Fruit fly (Drosophila melanogaster) whole organism, embryonic: Measurements from ENCODE around the gene nerfin-2.
A peak's percentile ranks its signal among the peaks of the same experiment; 100 is the strongest.

Source experiments
- Awh ChIP-seq: fragments of 200-800 bp; sonication (Bioruptor generic); IDR thresholded peaks from 2 replicates; pipeline ENCODE4, ENCODE4 v1.3.6; 2022; ENCODE audit warnings: missing biosample characterization, missing genetic modification characterization
- CG10321 ChIP-seq: fragments of 200-800 bp; sonication (Bioruptor generic); IDR thresholded peaks from 2 replicates; pipeline ENCODE4 v1.3.6; 2022; ENCODE audit warnings: missing biosample characterization, missing genetic modification characterization
- CG11093 ChIP-seq: fragments of 200-800 bp; sonication (Bioruptor generic); IDR thresholded peaks from 3 replicates; pipeline ENCODE4 v1.3.6; 2022; ENCODE audit warnings: missing biosample characterization, missing genetic modification characterization
- CG11504 ChIP-seq: fragments of 200-800 bp; sonication (Bioruptor generic); optimal IDR thresholded peaks from 3 replicates; lab custom pipeline; 2019; ENCODE audit warnings: missing biosample characterization, mild to moderate bottlenecking, missing genetic modification characterization, moderate library complexity
- CG13775 ChIP-seq: fragments of 200-800 bp; sonication (Bioruptor generic); optimal IDR thresholded peaks from 3 replicates; lab custom pipeline; 2017; ENCODE audit warnings: missing biosample characterization, mild to moderate bottlenecking, missing genetic modification characterization
- CG14441 ChIP-seq: fragments of 200-800 bp; sonication (Bioruptor generic); IDR thresholded peaks from 2 replicates; pipeline ENCODE4 v1.3.6; 2022; ENCODE audit warnings: missing biosample characterization, missing genetic modification characterization
- CG17328 ChIP-seq: fragments of 200-800 bp; sonication (Bioruptor generic); IDR thresholded peaks from 2 replicates; pipeline ENCODE4 v1.3.6; 2022; ENCODE audit warnings: missing biosample characterization, missing genetic modification characterization
- CG17359 ChIP-seq: fragments of 200-800 bp; sonication (Bioruptor generic); optimal IDR thresholded peaks from 3 replicates; lab custom pipeline; 2018; ENCODE audit warnings: missing biosample characterization, mild to moderate bottlenecking, missing genetic modification characterization, moderate library complexity
- CG17612 ChIP-seq: fragments of 200-800 bp; sonication (Bioruptor generic); IDR thresholded peaks from 2 replicates; pipeline ENCODE4 v1.3.6; 2022; ENCODE audit warnings: missing biosample characterization, missing genetic modification characterization
- CG2120 ChIP-seq: fragments of 200-800 bp; sonication (Bioruptor generic); optimal IDR thresholded peaks from 3 replicates; lab custom pipeline; 2016; ENCODE audit warnings: missing biosample characterization, missing genetic modification characterization
- CG31388 ChIP-seq: fragments of 200-800 bp; sonication (Bioruptor generic); optimal IDR thresholded peaks from 2 replicates; lab custom pipeline; 2016; ENCODE audit warnings: missing biosample characterization, missing genetic modification characterization
- CG32532 ChIP-seq: fragments of 200-800 bp; sonication (Bioruptor generic); IDR thresholded peaks from 2 replicates; pipeline ENCODE4 v1.3.6; 2022; ENCODE audit warnings: missing biosample characterization, missing genetic modification characterization
- CG34422 ChIP-seq: fragments of 200-800 bp; sonication (Bioruptor generic); IDR thresholded peaks from 3 replicates; pipeline ENCODE4 v1.3.6; 2022; ENCODE audit warnings: missing biosample characterization, missing genetic modification characterization
- CG6175 ChIP-seq: fragments of 200-800 bp; sonication (Bioruptor generic); IDR thresholded peaks from 3 replicates; pipeline ENCODE4 v1.3.6; 2022; ENCODE audit warnings: missing biosample characterization, missing genetic modification characterization
- CG6654 ChIP-seq: fragments of 200-800 bp; sonication (Bioruptor generic); optimal IDR thresholded peaks from 2 replicates; lab custom pipeline; 2017; ENCODE audit warnings: missing biosample characterization, mild to moderate bottlenecking, missing genetic modification characterization
- CG6813 ChIP-seq: fragments of 200-800 bp; sonication (Bioruptor generic); optimal IDR thresholded peaks from 2 replicates; lab custom pipeline; 2017; ENCODE audit warnings: missing biosample characterization, missing genetic modification characterization, mild to moderate bottlenecking, moderate library complexity, missing genetic modification reagents
- CG7372 ChIP-seq: fragments of 200-800 bp; sonication (Bioruptor generic); IDR thresholded peaks from 2 replicates; pipeline ENCODE4 v1.3.6; 2022; ENCODE audit warnings: missing biosample characterization, missing genetic modification characterization
- CG8089 ChIP-seq: fragments of 200-800 bp; sonication (Bioruptor generic); optimal IDR thresholded peaks from 3 replicates; lab custom pipeline; 2016; ENCODE audit warnings: missing biosample characterization, missing genetic modification characterization
- CG9727 ChIP-seq: fragments of 200-800 bp; sonication (Bioruptor generic); optimal IDR thresholded peaks from 3 replicates; lab custom pipeline; 2017; ENCODE audit warnings: missing biosample characterization, mild to moderate bottlenecking, missing genetic modification characterization
- D19B ChIP-seq: fragments of 200-800 bp; sonication (Bioruptor generic); optimal IDR thresholded peaks from 2 replicates; lab custom pipeline; 2017; ENCODE audit warnings: missing biosample characterization, mild to moderate bottlenecking, missing genetic modification characterization
- Dad ChIP-seq: fragments of 200-800 bp; sonication (Bioruptor generic); optimal IDR thresholded peaks from 3 replicates; lab custom pipeline; 2016; ENCODE audit warnings: missing biosample characterization, missing genetic modification characterization
- GATAe ChIP-seq: fragments of 200-800 bp; sonication (Bioruptor generic); conservative IDR thresholded peaks from 2 replicates; pipeline ENCODE4 v1.3.6; 2022; ENCODE audit warnings: missing biosample characterization, missing genetic modification characterization
- Gsc ChIP-seq: fragments of 200-800 bp; sonication (Bioruptor generic); IDR thresholded peaks from 2 replicates; pipeline ENCODE4 v1.3.6; 2022; ENCODE audit warnings: missing biosample characterization, missing genetic modification characterization
- HLH4C ChIP-seq: fragments of 200-800 bp; sonication (Bioruptor generic); IDR thresholded peaks from 3 replicates; pipeline ENCODE4 v1.3.6; 2022; ENCODE audit warnings: missing biosample characterization, missing genetic modification characterization; ENCODE audit not compliant: partially characterized antibody
- Hr51 ChIP-seq, 2 experiments: fragments of 200-800 bp; sonication (Bioruptor generic); optimal IDR thresholded peaks; 2 replicates in 1 of 2; 3 replicates in 1 of 2; lab custom pipeline; 2016 to 2018; ENCODE audit warnings: missing biosample characterization in 2 of 2, missing genetic modification characterization in 2 of 2, mild to moderate bottlenecking in 1 of 2, moderate library complexity in 1 of 2
- Hr78 ChIP-seq, 2 experiments: fragments of 200-800 bp in 1 of 2; fragments of >200 bp in 1 of 2; sonication (Bioruptor generic) in 1 of 2; optimal IDR thresholded peaks; 2 replicates each; lab custom pipeline; 2017 to 2019; ENCODE audit warnings: missing biosample characterization in 2 of 2, missing genetic modification characterization in 2 of 2, mild to moderate bottlenecking in 1 of 2, moderate library complexity in 1 of 2
- Max ChIP-seq: fragments of 200-800 bp; sonication (Bioruptor generic); optimal IDR thresholded peaks from 2 replicates; lab custom pipeline; 2016; ENCODE audit warnings: missing biosample characterization, mild to moderate bottlenecking, missing genetic modification characterization
- NC2α ChIP-seq: fragments of 200-800 bp; sonication (Bioruptor generic); optimal IDR thresholded peaks from 2 replicates; lab custom pipeline; 2016; ENCODE audit warnings: missing biosample characterization, missing genetic modification characterization
- Optix ChIP-seq: fragments of 200-800 bp; sonication (Bioruptor generic); IDR thresholded peaks from 3 replicates; pipeline ENCODE4 v1.3.6; 2022; ENCODE audit warnings: missing biosample characterization, missing genetic modification characterization
- Pdp1 ChIP-seq, 2 experiments: fragments of 200-800 bp; sonication (Bioruptor generic); optimal IDR thresholded peaks; 3 replicates each; lab custom pipeline; 2016; ENCODE audit warnings: missing biosample characterization in 2 of 2, missing genetic modification characterization in 2 of 2, mild to moderate bottlenecking in 1 of 2, moderate library complexity in 1 of 2
- Poxn ChIP-seq: fragments of 200-800 bp; sonication (Bioruptor generic); IDR thresholded peaks from 2 replicates; pipeline ENCODE4 v1.3.6; 2022; ENCODE audit warnings: missing biosample characterization, missing genetic modification characterization
- TFAM ChIP-seq: fragments of 200-800 bp; sonication (Bioruptor generic); optimal IDR thresholded peaks from 2 replicates; lab custom pipeline; 2017; ENCODE audit warnings: missing biosample characterization, missing genetic modification characterization, inconsistent platforms
- Trl ChIP-seq, 3 experiments: fragments of >200 bp in 2 of 3; fragments of 200-800 bp in 1 of 3; sonication (Bioruptor generic) in 1 of 3; optimal IDR thresholded peaks; 2 replicates in 1 of 3; 3 replicates in 2 of 3; lab custom pipeline; 2016 to 2017; ENCODE audit warnings: missing biosample characterization in 1 of 3, missing genetic modification characterization in 1 of 3
- bcd ChIP-seq: fragments of 200-800 bp; sonication (Bioruptor generic); optimal IDR thresholded peaks from 2 replicates; lab custom pipeline; 2017; ENCODE audit warnings: missing biosample characterization, mild to moderate bottlenecking, missing genetic modification characterization
- chm ChIP-seq: fragments of 200-800 bp; sonication (Bioruptor generic); IDR thresholded peaks from 2 replicates; pipeline ENCODE4 v1.3.6; 2022; ENCODE audit warnings: missing biosample characterization, missing genetic modification characterization
- da ChIP-seq: fragments of 200-800 bp; sonication (Bioruptor generic); optimal IDR thresholded peaks from 2 replicates; lab custom pipeline; 2016; ENCODE audit warnings: missing biosample characterization, missing genetic modification characterization
- disco-r ChIP-seq: fragments of 200-800 bp; sonication (Bioruptor generic); optimal IDR thresholded peaks from 2 replicates; lab custom pipeline; 2016; ENCODE audit warnings: missing biosample characterization, missing genetic modification characterization
- gcm2 ChIP-seq: fragments of 200-800 bp; sonication (Bioruptor generic); optimal IDR thresholded peaks from 2 replicates; lab custom pipeline; 2016; ENCODE audit warnings: missing biosample characterization, missing genetic modification characterization
- grau ChIP-seq: fragments of 200-800 bp; optimal IDR thresholded peaks from 3 replicates; lab custom pipeline; 2019; ENCODE audit warnings: missing biosample characterization, mild to moderate bottlenecking, missing genetic modification characterization, moderate library complexity
- hkb ChIP-seq, 2 experiments: fragments of 200-800 bp in 1 of 2; fragments of >200 bp in 1 of 2; sonication (Bioruptor generic) in 1 of 2; IDR thresholded peaks in 1 of 2; optimal IDR thresholded peaks in 1 of 2; 2 replicates each; pipeline versions ENCODE4 v1.3.6 to Lab custom; 2017 to 2022; ENCODE audit warnings: missing biosample characterization in 1 of 2, missing genetic modification characterization in 1 of 2
- lov ChIP-seq, 2 experiments: fragments of 200-800 bp in 1 of 2; fragments of >200 bp in 1 of 2; sonication (Bioruptor generic) in 1 of 2; IDR thresholded peaks in 1 of 2; optimal IDR thresholded peaks in 1 of 2; 2 replicates in 1 of 2; 3 replicates in 1 of 2; pipeline versions ENCODE4 v1.3.6 to Lab custom; 2017 to 2022; ENCODE audit warnings: missing biosample characterization in 1 of 2, missing genetic modification characterization in 1 of 2
- nmo ChIP-seq: fragments of 200-800 bp; sonication (Bioruptor generic); optimal IDR thresholded peaks from 2 replicates; lab custom pipeline; 2018; ENCODE audit warnings: missing biosample characterization, mild to moderate bottlenecking, missing genetic modification characterization, moderate library complexity
- onecut ChIP-seq: fragments of 200-800 bp; sonication (Bioruptor generic); IDR thresholded peaks from 2 replicates; pipeline ENCODE4 v1.3.6; 2022; ENCODE audit warnings: missing biosample characterization, missing genetic modification characterization
- psq ChIP-seq: fragments of 200-800 bp; sonication (Bioruptor generic); optimal IDR thresholded peaks from 2 replicates; lab custom pipeline; 2017; ENCODE audit warnings: missing biosample characterization, missing genetic modification characterization
- repo ChIP-seq: fragments of 200-800 bp; sonication (Bioruptor generic); optimal IDR thresholded peaks from 2 replicates; lab custom pipeline; 2016; ENCODE audit warnings: missing biosample characterization, missing genetic modification characterization
- slp2 ChIP-seq: fragments of 200-800 bp; sonication (Bioruptor generic); optimal IDR thresholded peaks from 2 replicates; lab custom pipeline; 2016; ENCODE audit warnings: missing biosample characterization, missing genetic modification characterization
- so ChIP-seq: fragments of 200-800 bp; sonication (Bioruptor generic); IDR thresholded peaks from 3 replicates; pipeline ENCODE4 v1.3.6; 2022; ENCODE audit warnings: missing biosample characterization, missing genetic modification characterization
- ttk ChIP-seq: fragments of 200-800 bp; sonication (Bioruptor generic); IDR thresholded peaks from 2 replicates; pipeline ENCODE4 v2.1.2; 2022; ENCODE audit warnings: missing biosample characterization, missing genetic modification characterization
- unpg ChIP-seq: fragments of 200-800 bp; sonication (Bioruptor generic); optimal IDR thresholded peaks from 3 replicates; lab custom pipeline; 2018; ENCODE audit warnings: missing biosample characterization, mild to moderate bottlenecking, missing genetic modification characterization, moderate library complexity
- wdn ChIP-seq: fragments of 200-800 bp; sonication (Bioruptor generic); IDR thresholded peaks from 2 replicates; pipeline ENCODE4 v1.3.6; 2022; ENCODE audit warnings: missing biosample characterization, missing genetic modification characterization

The nerfin-2 gene

DNA sequence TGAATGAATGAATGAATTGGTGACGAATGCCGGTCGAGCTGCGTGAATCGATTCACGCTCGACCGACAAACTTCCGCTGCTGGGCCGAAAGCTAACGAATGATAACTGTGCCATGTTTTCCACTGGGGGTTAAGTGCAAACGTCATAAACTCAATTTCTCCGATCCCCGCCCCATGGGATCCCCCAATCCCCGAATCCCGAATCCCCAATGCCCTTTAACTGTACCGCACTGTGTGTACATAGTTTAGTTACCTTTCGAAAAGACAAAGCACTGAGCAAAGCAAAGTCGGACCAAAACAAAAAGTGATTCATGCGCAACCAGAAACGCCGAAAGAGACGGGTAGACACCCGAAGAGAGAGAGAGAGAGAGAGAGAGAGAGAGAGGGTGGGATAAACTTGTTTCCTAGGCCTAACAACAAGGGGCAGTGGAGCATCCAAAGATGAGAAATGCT is 35.9 kb upstream of the nerfin-2 start (continued):
- no peak for TF ChIP-seq Poxn (GFP tag; lab: Robert Waterston, UW)
- no peak for TF ChIP-seq unpg (GFP tag; lab: Kevin White, UChicago)
- no peak for TF ChIP-seq HLH4C (GFP tag; lab: Robert Waterston, UW)
- no peak for TF ChIP-seq CG8089 (GFP tag; lab: Kevin White, UChicago)
- TF ChIP-seq CG7372 (GFP tag; lab: Robert Waterston, UW): no peak
- no peak for TF ChIP-seq CG31388
- no peak for TF ChIP-seq nmo
- peak in 1 of 2 experiments; percentile 63 for TF ChIP-seq Hr78 (GFP tag; optimal IDR thresholded peaks at IDR 0.05; lab: Kevin White, UChicago)
- TF ChIP-seq Hr51 (GFP tag; optimal IDR thresholded peaks at IDR 0.05; lab: Kevin White, UChicago): no peak
- no peak for TF ChIP-seq CG14441 (GFP tag; lab: Robert Waterston, UW)
- TF ChIP-seq da: no peak
- no peak for TF ChIP-seq disco-r (GFP tag; lab: Kevin White, UChicago)
- TF ChIP-seq D19B (GFP tag; lab: Kevin White, UChicago): no peak
- peak; percentile 2 for TF ChIP-seq grau (tag; lab: Kevin White, UChicago)
- no peak for TF ChIP-seq repo
- TF ChIP-seq CG6175 (GFP tag; lab: Robert Waterston, UW): no peak
- TF ChIP-seq Max: no peak
- TF ChIP-seq wdn (GFP tag; lab: Robert Waterston, UW): no peak
- no peak for TF ChIP-seq GATAe (GFP tag; lab: Robert Waterston, UW)
- no peak for TF ChIP-seq CG2120 (GFP tag; lab: Kevin White, UChicago)
- TF ChIP-seq ttk (GFP tag; lab: Robert Waterston, UW): no peak
- peak; percentile 19 for TF ChIP-seq CG6813 (GFP tag; lab: Kevin White, UChicago)
- TF ChIP-seq hkb (optimal IDR thresholded peaks at IDR 0.05; lab: Kevin White, UChicago): no peak
- 0 out of 2 replicates have a peak, but pooled peaks have one; percentile 8 for TF ChIP-seq hkb (GFP tag; IDR thresholded peaks at IDR 0.05; lab: Robert Waterston, UW)
- no peak for TF ChIP-seq NC2α
- TF ChIP-seq CG17328 (GFP tag; lab: Robert Waterston, UW): no peak
- TF ChIP-seq so (GFP tag; lab: Robert Waterston, UW): no peak
- no peak for TF ChIP-seq gcm2
- no peak for TF ChIP-seq Gsc (GFP tag; lab: Robert Waterston, UW)
- TF ChIP-seq onecut (GFP tag; lab: Robert Waterston, UW): no peak
- TF ChIP-seq Awh: no peak
- no peak for TF ChIP-seq slp2
- TF ChIP-seq Optix (GFP tag; lab: Robert Waterston, UW): no peak
- TF ChIP-seq Dad (GFP tag; lab: Kevin White, UChicago): no peak
- TF ChIP-seq bcd (GFP tag; lab: Kevin White, UChicago): no peak
- TF ChIP-seq CG32532 (GFP tag; lab: Robert Waterston, UW): peak; percentile 30; the same call in 1 of the 2 replicates
- no peak for TF ChIP-seq CG34422 (GFP tag; lab: Robert Waterston, UW)
- TF ChIP-seq TFAM (GFP tag; lab: Kevin White, UChicago): no peak
- no peak for TF ChIP-seq CG6654 (GFP tag; lab: Kevin White, UChicago)
- TF ChIP-seq CG17612 (GFP tag; lab: Robert Waterston, UW): no peak
- TF ChIP-seq CG11504: no peak
- TF ChIP-seq Pdp1 (GFP tag; optimal IDR thresholded peaks at IDR 0.05; lab: Kevin White, UChicago): no peak
- TF ChIP-seq CG10321: no peak
- TF ChIP-seq CG9727 (GFP tag; lab: Kevin White, UChicago): no peak
- no peak for TF ChIP-seq chm (GFP tag; lab: Robert Waterston, UW)
- TF ChIP-seq psq (GFP tag; lab: Kevin White, UChicago): no peak
- no peak for TF ChIP-seq CG11093 (GFP tag; lab: Robert Waterston, UW)
- peak; percentile 56 to 82 for TF ChIP-seq Trl (optimal IDR thresholded peaks at IDR 0.05; lab: Kevin White, UChicago)
- TF ChIP-seq Trl (GFP tag; optimal IDR thresholded peaks at IDR 0.05; lab: Kevin White, UChicago): no peak
- TF ChIP-seq CG17359 (tag; lab: Kevin White, UChicago): peak; percentile 37
- no peak for TF ChIP-seq lov (optimal IDR thresholded peaks at IDR 0.05; lab: Kevin White, UChicago)
- no peak for TF ChIP-seq lov (GFP tag; IDR thresholded peaks at IDR 0.05; lab: Robert Waterston, UW)
- TF ChIP-seq CG13775 (GFP tag; lab: Kevin White, UChicago): no peak
